Fruit fly (Drosophila melanogaster): ENCODE measurements around the gene OXA1L.

Gene OXA1L

dm6 chr3L:10867778-10868382 lies 18.4 kb downstream of the OXA1L start (continued):
- TF ChIP-seq oc (tag; optimal IDR thresholded peaks at IDR 0.05) (no peak), disco-r (GFP tag; optimal IDR thresholded peaks at IDR 0.05) (no peak), ken (GFP tag; IDR thresholded peaks at IDR 0.05) (peak; percentile 44; the same call in 1 of the 3 replicates), CG7987 (GFP tag; optimal IDR thresholded peaks at IDR 0.05) (peak; percentile 55), tna (GFP tag; IDR thresholded peaks at IDR 0.05; ENCODE audit: partially characterized antibody) (peak; percentile 38; the same call in 1 of the 2 replicates), Rfx (GFP tag; IDR thresholded peaks at IDR 0.05) (0 out of 2 replicates have a peak, but pooled peaks have one; percentile 5), CG10543 (GFP tag; optimal IDR thresholded peaks at IDR 0.05) (peak; percentile 34), CG4360 (GFP tag; IDR thresholded peaks at IDR 0.05) (peak; percentile 42; the same call in 1 of the 2 replicates), trem (tag; optimal IDR thresholded peaks at IDR 0.05) (no peak), H15 (GFP tag; IDR thresholded peaks at IDR 0.05) (0 out of 3 replicates have a peak, but pooled peaks have one; percentile 20), CG4730 (GFP tag; IDR thresholded peaks at IDR 0.05) (no peak), Fer1 (GFP tag; optimal IDR thresholded peaks at IDR 0.05) (peak; percentile 40)

- TF ChIP-seq lmd (GFP tag; IDR thresholded peaks at IDR 0.05) (no peak), Pdp1 (GFP tag; optimal IDR thresholded peaks at IDR 0.05) (peak in 1 of 2 experiments; percentile 72), zf30C (GFP tag; optimal IDR thresholded peaks at IDR 0.05) (peak; percentile 50), NFAT (GFP tag; IDR thresholded peaks at IDR 0.05) (no peak)
Observed at dm6 chr3L:10867380-10867648, 19.0 kb downstream of the OXA1L start.

DNA sequence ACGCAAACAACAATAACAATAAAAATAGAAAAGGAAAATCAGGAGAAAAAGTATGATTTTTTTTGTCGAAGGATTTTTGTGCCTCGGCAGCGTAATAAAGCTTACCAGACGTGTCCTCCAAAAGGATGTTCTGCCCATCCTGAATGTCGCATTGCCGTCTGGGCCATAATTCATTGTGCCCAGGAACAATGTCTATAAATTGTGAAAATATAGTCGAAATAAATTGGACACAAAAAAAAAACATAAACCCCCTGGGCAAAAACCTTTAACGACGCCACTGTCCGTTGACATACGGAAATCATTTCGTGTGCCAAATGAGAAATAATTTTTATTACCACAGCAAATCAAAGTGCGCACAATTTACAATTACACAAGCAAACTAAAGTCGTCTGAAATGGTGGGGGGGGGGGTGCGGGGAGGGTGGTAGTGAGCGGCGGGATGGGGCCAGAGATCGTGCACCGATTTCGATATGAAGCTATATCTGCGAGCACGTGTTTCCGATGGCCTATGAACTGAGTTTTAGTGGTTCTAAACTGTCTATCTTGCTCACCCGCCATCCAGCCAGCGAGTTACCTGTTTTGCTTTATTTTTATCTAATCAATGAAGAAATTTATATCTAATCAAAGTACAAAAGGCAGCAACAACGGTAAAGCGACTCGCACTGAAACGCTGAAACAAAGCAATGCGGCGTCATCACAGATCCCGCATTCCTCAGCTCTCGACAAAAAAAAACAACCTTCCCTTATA lies 19.5 kb downstream of the OXA1L start:
- TF ChIP-seq CG3281 (GFP tag; optimal IDR thresholded peaks at IDR 0.05) (peak; percentile 71), CG18599 (GFP tag; optimal IDR thresholded peaks at IDR 0.05) (peak; percentile 57), CG3838 (GFP tag; optimal IDR thresholded peaks at IDR 0.05) (no peak), gsb-n (tag; optimal IDR thresholded peaks at IDR 0.05) (no peak), Doc3 (GFP tag; IDR thresholded peaks at IDR 0.05; ENCODE audit: partially characterized antibody) (no peak), CG9817 (tag; optimal IDR thresholded peaks at IDR 0.05) (peak; percentile 53), CG17359 (tag; optimal IDR thresholded peaks at IDR 0.05) (no peak), CG18619 (GFP tag; optimal IDR thresholded peaks at IDR 0.05) (peak; percentile 18), gcm2 (GFP tag; optimal IDR thresholded peaks at IDR 0.05) (no peak), CG5245 (GFP tag; optimal IDR thresholded peaks at IDR 0.05) (no peak), CG13624 (GFP tag; optimal IDR thresholded peaks at IDR 0.05) (peak; percentile 55), CG10654 (GFP tag; optimal IDR thresholded peaks at IDR 0.05) (peak; percentile 4), CG13775 (GFP tag; optimal IDR thresholded peaks at IDR 0.05) (peak; percentile 27), gro (GFP tag; optimal IDR thresholded peaks at IDR 0.05) (peak; percentile 74), CG9932 (GFP tag; IDR thresholded peaks at IDR 0.05) (peak; percentile 59), CG10462 (GFP tag; optimal IDR thresholded peaks at IDR 0.05) (no peak), Max (GFP tag; optimal IDR thresholded peaks at IDR 0.05) (no peak), CG3726 (GFP tag; IDR thresholded peaks at IDR 0.05) (no peak), pnt (GFP tag; optimal IDR thresholded peaks at IDR 0.05) (no peak), mirr (GFP tag; optimal IDR thresholded peaks at IDR 0.05) (peak; percentile 17), CG4282 (GFP tag; optimal IDR thresholded peaks at IDR 0.05) (no peak), Aef1 (GFP tag; IDR thresholded peaks at IDR 0.05) (peak; percentile 19; the same call in 1 of the 3 replicates), lilli (GFP tag; optimal IDR thresholded peaks at IDR 0.05) (peak; percentile 64), CG15011 (GFP tag; optimal IDR thresholded peaks at IDR 0.05) (peak; percentile 43), NFAT (GFP tag; IDR thresholded peaks at IDR 0.05) (no peak), Neu2 (GFP tag; optimal IDR thresholded peaks at IDR 0.05; ENCODE audit: borderline replicate concordance) (no peak), CG8765 (GFP tag; IDR thresholded peaks at IDR 0.05) (no peak), CG10959 (GFP tag; IDR thresholded peaks at IDR 0.05) (no peak), CG1529 (GFP tag; optimal IDR thresholded peaks at IDR 0.05) (no peak), CG8944 (GFP tag; optimal IDR thresholded peaks at IDR 0.05) (no peak), Nf-YC (tag; optimal IDR thresholded peaks at IDR 0.05) (no peak), NC2β (GFP tag; optimal IDR thresholded peaks at IDR 0.05) (no peak)
